Fruit fly (Drosophila melanogaster) whole organism, embryonic: ENCODE data around the gene Best4.

Source experiments
- Bdp1 ChIP-seq: fragments of 200-800 bp; sonication (Bioruptor generic); optimal IDR thresholded peaks from 3 replicates; lab custom pipeline; 2016; ENCODE audit warnings: missing biosample characterization, missing genetic modification characterization
- CG10462 ChIP-seq: fragments of 200-800 bp; sonication (Bioruptor generic); optimal IDR thresholded peaks from 2 replicates; lab custom pipeline; 2016; ENCODE audit warnings: missing biosample characterization, missing genetic modification characterization
- CG10543 ChIP-seq: fragments of 200-800 bp; sonication (Bioruptor generic); optimal IDR thresholded peaks from 3 replicates; lab custom pipeline; 2017; ENCODE audit warnings: missing biosample characterization, mild to moderate bottlenecking, missing genetic modification characterization, moderate library complexity
- CG11247 ChIP-seq: fragments of 200-800 bp; sonication (Bioruptor generic); IDR thresholded peaks from 2 replicates; pipeline ENCODE4 v1.3.6; 2022; ENCODE audit warnings: missing biosample characterization, missing genetic modification characterization
- CG12104 ChIP-seq: fragments of 200-800 bp; sonication (Bioruptor generic); optimal IDR thresholded peaks from 3 replicates; lab custom pipeline; 2016; ENCODE audit warnings: missing biosample characterization, missing genetic modification characterization
- CG12769 ChIP-seq: fragments of 200-800 bp; sonication (Bioruptor generic); optimal IDR thresholded peaks from 2 replicates; lab custom pipeline; 2019; ENCODE audit warnings: missing biosample characterization, mild to moderate bottlenecking, missing genetic modification characterization, moderate library complexity
- CG12942 ChIP-seq: fragments of 200-800 bp; sonication (Bioruptor generic); optimal IDR thresholded peaks from 3 replicates; lab custom pipeline; 2016; ENCODE audit warnings: missing biosample characterization, missing genetic modification characterization
- CG14050 ChIP-seq: fragments of 200-800 bp; sonication (Bioruptor generic); IDR thresholded peaks from 3 replicates; pipeline ENCODE4 v1.3.6; 2022; ENCODE audit warnings: missing biosample characterization, missing genetic modification characterization
- CG15269 ChIP-seq: fragments of 200-800 bp; sonication (Bioruptor generic); optimal IDR thresholded peaks from 2 replicates; lab custom pipeline; 2018; ENCODE audit warnings: missing biosample characterization, mild to moderate bottlenecking, missing genetic modification characterization, moderate library complexity
- CG1603 ChIP-seq: fragments of 200-800 bp; sonication (Bioruptor generic); optimal IDR thresholded peaks from 2 replicates; lab custom pipeline; 2019; ENCODE audit warnings: missing biosample characterization, mild to moderate bottlenecking, missing genetic modification characterization, moderate library complexity
- CG17186 ChIP-seq: fragments of 200-800 bp; sonication (Bioruptor generic); optimal IDR thresholded peaks from 3 replicates; lab custom pipeline; 2017; ENCODE audit warnings: missing biosample characterization, missing genetic modification reagents, missing genetic modification characterization
- CG2116 ChIP-seq: fragments of 200-800 bp; sonication (Bioruptor generic); optimal IDR thresholded peaks from 3 replicates; lab custom pipeline; 2018; ENCODE audit warnings: missing biosample characterization, mild to moderate bottlenecking, missing genetic modification characterization
- CG2889 ChIP-seq: fragments of 200-800 bp; sonication (Bioruptor generic); IDR thresholded peaks from 3 replicates; pipeline ENCODE4 v1.3.6; 2022; ENCODE audit warnings: missing biosample characterization, missing genetic modification characterization
- CG30020 ChIP-seq: fragments of 200-800 bp; optimal IDR thresholded peaks from 2 replicates; lab custom pipeline; 2019; ENCODE audit warnings: missing biosample characterization, mild to moderate bottlenecking, missing genetic modification characterization, moderate library complexity
- CG30403 ChIP-seq: fragments of 200-800 bp; sonication (Bioruptor generic); optimal IDR thresholded peaks from 3 replicates; lab custom pipeline; 2016; ENCODE audit warnings: missing biosample characterization, missing genetic modification characterization
- CG3065 ChIP-seq: fragments of 200-800 bp; sonication (Bioruptor generic); optimal IDR thresholded peaks from 2 replicates; lab custom pipeline; 2016; ENCODE audit warnings: missing biosample characterization, missing genetic modification characterization
- CG31224 ChIP-seq: fragments of 200-800 bp; sonication (Bioruptor generic); IDR thresholded peaks from 2 replicates; pipeline ENCODE4 v1.3.6; 2022; ENCODE audit warnings: missing biosample characterization, missing genetic modification characterization
- CG3847 ChIP-seq: fragments of 200-800 bp; sonication (Bioruptor generic); IDR thresholded peaks from 2 replicates; pipeline ENCODE4 v1.3.6; 2022; ENCODE audit warnings: missing biosample characterization, missing genetic modification characterization
- CG4404 ChIP-seq: fragments of 200-800 bp; sonication (Bioruptor generic); IDR thresholded peaks from 2 replicates; pipeline ENCODE4 v1.3.6; 2022; ENCODE audit warnings: missing biosample characterization, missing genetic modification characterization
- CG4730 ChIP-seq: fragments of 200-800 bp; sonication (Bioruptor generic); IDR thresholded peaks from 2 replicates; pipeline ENCODE4 v1.3.6; 2022; ENCODE audit warnings: missing biosample characterization, missing genetic modification characterization
- CG7556 ChIP-seq: fragments of 200-800 bp; sonication (Bioruptor generic); optimal IDR thresholded peaks from 2 replicates; lab custom pipeline; 2017; ENCODE audit warnings: missing biosample characterization, mild to moderate bottlenecking, missing genetic modification characterization
- CG8478 ChIP-seq: fragments of >200 bp; optimal IDR thresholded peaks from 2 replicates; lab custom pipeline; 2018
- HHEX ChIP-seq: fragments of 200-800 bp; sonication (Bioruptor generic); optimal IDR thresholded peaks from 3 replicates; lab custom pipeline; 2017; ENCODE audit warnings: missing biosample characterization, mild to moderate bottlenecking, missing genetic modification characterization, missing genetic modification reagents
- HmgZ ChIP-seq: fragments of 200-800 bp; sonication (Bioruptor generic); optimal IDR thresholded peaks from 2 replicates; lab custom pipeline; 2018; ENCODE audit warnings: missing biosample characterization, mild to moderate bottlenecking, missing genetic modification characterization
- Kr ChIP-seq: fragments of 200-800 bp; sonication (Bioruptor generic); optimal IDR thresholded peaks from 2 replicates; lab custom pipeline; 2017; ENCODE audit warnings: missing biosample characterization, mild to moderate bottlenecking, missing genetic modification characterization
- MBD-R2 ChIP-seq: fragments of 200-800 bp; sonication (Bioruptor generic); IDR thresholded peaks from 2 replicates; pipeline ENCODE4 v1.3.6; 2022; ENCODE audit warnings: missing biosample characterization, missing genetic modification characterization
- Myb ChIP-seq: fragments of 200-800 bp; sonication (Bioruptor generic); optimal IDR thresholded peaks from 2 replicates; lab custom pipeline; 2016; ENCODE audit warnings: missing biosample characterization, missing genetic modification characterization
- Six4 ChIP-seq: fragments of 200-800 bp; sonication (Bioruptor generic); optimal IDR thresholded peaks from 2 replicates; lab custom pipeline; 2016; ENCODE audit warnings: missing biosample characterization, missing genetic modification characterization
- Sox100B ChIP-seq: fragments of 200-800 bp; sonication (Bioruptor generic); optimal IDR thresholded peaks from 3 replicates; lab custom pipeline; 2018; ENCODE audit warnings: missing biosample characterization, mild to moderate bottlenecking, missing genetic modification characterization
- disco-r ChIP-seq: fragments of 200-800 bp; sonication (Bioruptor generic); optimal IDR thresholded peaks from 2 replicates; lab custom pipeline; 2016; ENCODE audit warnings: missing biosample characterization, missing genetic modification characterization
- dysf ChIP-seq: fragments of 200-800 bp; sonication (Bioruptor generic); IDR thresholded peaks from 3 replicates; pipeline ENCODE4 v1.3.6; 2022; ENCODE audit warnings: missing biosample characterization, missing genetic modification characterization
- en ChIP-seq: fragments of 200-800 bp; sonication (Bioruptor generic); optimal IDR thresholded peaks from 2 replicates; lab custom pipeline; 2016; ENCODE audit warnings: missing biosample characterization, missing genetic modification characterization
- esg ChIP-seq: fragments of 200-800 bp; sonication (Bioruptor generic); conservative IDR thresholded peaks from 2 replicates; pipeline ENCODE4 v1.3.6; 2022; ENCODE audit warnings: missing biosample characterization, missing genetic modification characterization
- grn ChIP-seq: fragments of 200-800 bp; sonication (Bioruptor generic); optimal IDR thresholded peaks from 3 replicates; lab custom pipeline; 2017; ENCODE audit warnings: missing biosample characterization, missing genetic modification characterization
- gro ChIP-seq: fragments of 200-800 bp; sonication (Bioruptor generic); optimal IDR thresholded peaks from 2 replicates; lab custom pipeline; 2016; ENCODE audit warnings: missing biosample characterization, missing genetic modification characterization
- gsb-n ChIP-seq: fragments of 200-800 bp; sonication (Bioruptor generic); optimal IDR thresholded peaks from 3 replicates; lab custom pipeline; 2018; ENCODE audit warnings: missing biosample characterization, mild to moderate bottlenecking, missing genetic modification characterization
- lab ChIP-seq: fragments of 200-800 bp; sonication (Bioruptor generic); optimal IDR thresholded peaks from 3 replicates; lab custom pipeline; 2017; ENCODE audit warnings: missing biosample characterization, missing genetic modification characterization, mild to moderate bottlenecking, moderate library complexity, missing genetic modification reagents
- mirr ChIP-seq: fragments of 200-800 bp; sonication (Bioruptor generic); optimal IDR thresholded peaks from 3 replicates; lab custom pipeline; 2018; ENCODE audit warnings: missing biosample characterization, mild to moderate bottlenecking, missing genetic modification characterization
- nom ChIP-seq: fragments of 200-800 bp; sonication (Bioruptor generic); optimal IDR thresholded peaks from 2 replicates; lab custom pipeline; 2017; ENCODE audit warnings: missing biosample characterization, missing genetic modification characterization, mild to moderate bottlenecking, moderate library complexity, missing genetic modification reagents
- pnt ChIP-seq: fragments of 200-800 bp; sonication (Bioruptor generic); optimal IDR thresholded peaks from 3 replicates; lab custom pipeline; 2016; ENCODE audit warnings: missing biosample characterization, missing genetic modification characterization
- sens ChIP-seq: fragments of 200-800 bp; sonication (Bioruptor generic); peaks from one replicate; lab custom pipeline; 2016; ENCODE audit warnings: missing biosample characterization, missing genetic modification characterization
- sens-2 ChIP-seq: fragments of 200-800 bp; sonication (Bioruptor generic); IDR thresholded peaks from 2 replicates; pipeline ENCODE4 v1.3.6; 2022; ENCODE audit warnings: missing biosample characterization, missing genetic modification characterization
- sisA ChIP-seq: fragments of 200-800 bp; sonication (Bioruptor generic); IDR thresholded peaks from 2 replicates; pipeline ENCODE4 v1.3.6; 2022; ENCODE audit warnings: missing biosample characterization, missing genetic modification characterization
- slou ChIP-seq: fragments of 200-800 bp; sonication (Bioruptor generic); optimal IDR thresholded peaks from 3 replicates; lab custom pipeline; 2016; ENCODE audit warnings: missing biosample characterization, missing genetic modification characterization
- so ChIP-seq: fragments of 200-800 bp; sonication (Bioruptor generic); IDR thresholded peaks from 3 replicates; pipeline ENCODE4 v1.3.6; 2022; ENCODE audit warnings: missing biosample characterization, missing genetic modification characterization
- sqz ChIP-seq: fragments of 200-800 bp; sonication (Bioruptor generic); optimal IDR thresholded peaks from 3 replicates; lab custom pipeline; 2018; ENCODE audit warnings: missing biosample characterization, mild to moderate bottlenecking, missing genetic modification characterization
- tap ChIP-seq: fragments of 200-800 bp; optimal IDR thresholded peaks from 3 replicates; lab custom pipeline; 2019; ENCODE audit warnings: missing biosample characterization, mild to moderate bottlenecking, missing genetic modification characterization, moderate library complexity
- tin ChIP-seq: fragments of 200-800 bp; sonication (Bioruptor generic); optimal IDR thresholded peaks from 3 replicates; lab custom pipeline; 2016; ENCODE audit warnings: missing biosample characterization, missing genetic modification characterization
- usp ChIP-seq: fragments of >200 bp; optimal IDR thresholded peaks from 2 replicates; lab custom pipeline; 2017; ENCODE audit warnings: missing biosample characterization, missing genetic modification characterization
- zen2 ChIP-seq: fragments of 200-800 bp; sonication (Bioruptor generic); IDR thresholded peaks from 3 replicates; pipeline ENCODE4 v1.3.6; 2022; ENCODE audit warnings: missing biosample characterization, missing genetic modification characterization; ENCODE audit not compliant: partially characterized antibody
- zf30C ChIP-seq: fragments of 200-800 bp; sonication (Bioruptor generic); optimal IDR thresholded peaks from 3 replicates; lab custom pipeline; 2018; ENCODE audit warnings: missing biosample characterization, mild to moderate bottlenecking, missing genetic modification characterization

Gene Best4

DNA sequence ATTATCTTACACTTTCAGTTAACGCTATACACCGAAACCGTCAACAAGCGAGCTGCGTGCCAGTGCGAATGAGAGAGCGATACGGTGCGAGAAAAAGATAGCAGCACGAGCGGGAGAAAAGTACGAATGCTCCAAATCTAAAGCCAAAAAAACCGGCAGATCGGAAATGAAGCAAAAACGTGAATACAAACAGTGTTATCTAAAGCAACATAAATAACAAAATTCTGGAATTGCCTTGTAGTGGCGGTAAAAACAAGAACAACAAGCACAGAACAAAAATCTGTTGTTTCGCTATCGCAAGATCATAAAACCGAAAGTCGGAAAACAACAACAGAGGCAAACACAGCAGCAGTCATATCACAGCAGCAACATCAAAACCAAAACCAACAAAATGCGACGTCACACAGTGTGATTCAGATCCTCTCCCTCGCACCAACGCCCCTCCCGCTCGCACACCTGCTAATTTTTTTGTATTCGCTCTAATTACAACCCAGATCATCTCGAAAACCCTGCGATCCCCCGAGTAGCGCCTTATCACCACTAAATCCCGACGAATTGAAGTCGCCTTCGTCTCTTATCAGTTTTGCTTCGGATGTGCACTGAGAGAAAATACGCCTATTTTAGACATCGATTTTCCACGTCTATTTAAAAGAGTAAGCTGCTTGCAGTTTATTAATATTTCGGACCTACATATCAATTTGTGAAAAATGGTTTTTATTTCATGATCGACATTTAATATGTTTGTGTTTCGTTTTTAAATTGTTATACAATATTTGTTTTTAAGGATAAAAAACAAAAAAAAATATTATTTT lies 5.7 kb downstream of the Best4 start, which contains the start of gene CG7255 (continued):
- no peak for TF ChIP-seq nom (GFP tag; lab: Kevin White, UChicago)
- TF ChIP-seq zen2 (GFP tag; lab: Robert Waterston, UW) = no peak
- no peak for TF ChIP-seq disco-r (GFP tag; lab: Kevin White, UChicago)
- TF ChIP-seq CG7556 (GFP tag; lab: Kevin White, UChicago) = peak; percentile 31
- no peak for TF ChIP-seq Kr (GFP tag; lab: Kevin White, UChicago)
- no peak for TF ChIP-seq MBD-R2 (GFP tag; lab: Robert Waterston, UW)
- TF ChIP-seq CG30403 (GFP tag; lab: Kevin White, UChicago) = peak; percentile 29
- TF ChIP-seq sisA = no peak
- no peak for TF ChIP-seq dysf
- no peak for TF ChIP-seq Myb (GFP tag; lab: Kevin White, UChicago)
- no peak for TF ChIP-seq CG10462 (GFP tag; lab: Kevin White, UChicago)
- no peak for TF ChIP-seq CG17186 (GFP tag; lab: Kevin White, UChicago)
- TF ChIP-seq slou (GFP tag; lab: Kevin White, UChicago) = no peak
- no peak for TF ChIP-seq gsb-n
- TF ChIP-seq CG3065 (GFP tag; lab: Kevin White, UChicago) = no peak
- TF ChIP-seq Sox100B = peak; percentile 3
- no peak for TF ChIP-seq CG14050 (GFP tag; lab: Robert Waterston, UW)
- TF ChIP-seq CG15269 (tag; lab: Kevin White, UChicago) = no peak
- peak; percentile 9; the same call in 1 of the 2 replicates for TF ChIP-seq CG31224 (GFP tag; lab: Robert Waterston, UW)
- TF ChIP-seq CG10543 (GFP tag; lab: Kevin White, UChicago) = peak; percentile 11
- TF ChIP-seq Bdp1 = no peak
- peak; percentile 6 for TF ChIP-seq lab (GFP tag; lab: Kevin White, UChicago)
- TF ChIP-seq zf30C (GFP tag; lab: Kevin White, UChicago) = peak; percentile 66
- TF ChIP-seq gro (GFP tag; lab: Kevin White, UChicago) = peak; percentile 14
- TF ChIP-seq CG1603 (tag; lab: Kevin White, UChicago) = no peak
- TF ChIP-seq CG12769 (tag; lab: Kevin White, UChicago) = peak; percentile 77
- TF ChIP-seq mirr = peak; percentile 40
- TF ChIP-seq pnt = no peak
- no peak for TF ChIP-seq tap (tag; lab: Kevin White, UChicago)
- TF ChIP-seq CG12104 (GFP tag; lab: Kevin White, UChicago) = no peak
- TF ChIP-seq CG11247 (GFP tag; lab: Robert Waterston, UW) = no peak
- TF ChIP-seq CG4404 = no peak
- TF ChIP-seq usp (GFP tag; lab: Kevin White, UChicago) = no peak
- no peak for TF ChIP-seq CG8478
- no peak for TF ChIP-seq esg (GFP tag; lab: Robert Waterston, UW)
- TF ChIP-seq sens (GFP tag; lab: Kevin White, UChicago) = peak; percentile 61
- no peak for TF ChIP-seq CG30020
- TF ChIP-seq sens-2 = no peak
- TF ChIP-seq HHEX (GFP tag; lab: Kevin White, UChicago) = peak; percentile 2
- no peak for TF ChIP-seq CG4730 (GFP tag; lab: Robert Waterston, UW)
- no peak for TF ChIP-seq tin (GFP tag; lab: Kevin White, UChicago)
- TF ChIP-seq sqz (GFP tag; lab: Kevin White, UChicago) = peak; percentile 44
- TF ChIP-seq CG12942 (GFP tag; lab: Kevin White, UChicago) = no peak
- no peak for TF ChIP-seq en (GFP tag; lab: Kevin White, UChicago)
- 0 out of 3 replicates have a peak, but pooled peaks have one; percentile 6 for TF ChIP-seq CG2889
- TF ChIP-seq so = no peak
- no peak for TF ChIP-seq Six4 (GFP tag; lab: Kevin White, UChicago)
- no peak for TF ChIP-seq CG3847
- TF ChIP-seq CG2116 (GFP tag; lab: Kevin White, UChicago) = no peak
- TF ChIP-seq grn (GFP tag; lab: Kevin White, UChicago) = peak; percentile 82
- TF ChIP-seq HmgZ (tag; lab: Kevin White, UChicago) = peak; percentile 38
